Worm (Caenorhabditis elegans): ENCODE results near the gene srsx-19.

srsx-19 gene

ce11 chrV:13858906-13859305, 28.6 kb upstream of the srsx-19 start, which contains the start of gene srx-135:
Gene srx-135 (plus strand): TSS chrV:13859206.
- TF ChIP-seq R02D3.7 (tag; optimal IDR thresholded peaks at IDR 0.05): no peak
- TF ChIP-seq nhr-25 (tag; optimal IDR thresholded peaks at IDR 0.05): no peak
- TF ChIP-seq ceh-82 (tag; optimal IDR thresholded peaks at IDR 0.05): no peak
- no peak for TF ChIP-seq ztf-4 (tag; optimal IDR thresholded peaks at IDR 0.05)
- no peak for TF ChIP-seq pqm-1 (tag; optimal IDR thresholded peaks at IDR 0.05)
- TF ChIP-seq fkh-2 (tag; optimal IDR thresholded peaks at IDR 0.05): no peak
- no peak for TF ChIP-seq aly-2 (tag; optimal IDR thresholded peaks at IDR 0.05)

- TF ChIP-seq jun-1 (tag; optimal IDR thresholded peaks at IDR 0.05) (no peak), nhr-23 (tag; optimal IDR thresholded peaks at IDR 0.05) (no peak), ztf-4 (tag; optimal IDR thresholded peaks at IDR 0.05) (no peak), R02D3.7 (tag; optimal IDR thresholded peaks at IDR 0.05) (no peak), nhr-11 (tag; optimal IDR thresholded peaks at IDR 0.05) (no peak), elt-2 (tag; optimal IDR thresholded peaks at IDR 0.05) (no peak), mml-1 (tag; optimal IDR thresholded peaks at IDR 0.05) (no peak), nhr-67 (tag; optimal IDR thresholded peaks at IDR 0.05) (no peak)
Measured at ce11 chrV:13862505-13862904, 25.0 kb upstream of the srsx-19 start, which contains the start of gene srx-137. Gene srx-137 (plus strand): TSS chrV:13862805.

- no peak for TF ChIP-seq mml-1 (tag; optimal IDR thresholded peaks at IDR 0.05)
- TF ChIP-seq ama-1 (optimal IDR thresholded peaks at IDR 0.05): no peak
- no peak for TF ChIP-seq ceh-9 (tag; optimal IDR thresholded peaks at IDR 0.05)
- TF ChIP-seq lsy-12 (tag; optimal IDR thresholded peaks at IDR 0.05): no peak
- TF ChIP-seq unc-39 (tag; optimal IDR thresholded peaks at IDR 0.05): no peak
- no peak for TF ChIP-seq ztf-11 (tag; optimal IDR thresholded peaks at IDR 0.05)
- no peak for TF ChIP-seq unc-62 (GFP tag; optimal IDR thresholded peaks at IDR 0.05)
- no peak for TF ChIP-seq sea-2 (GFP tag; optimal IDR thresholded peaks at IDR 0.05)
- TF ChIP-seq fkh-2 (tag; optimal IDR thresholded peaks at IDR 0.05): no peak
- no peak for TF ChIP-seq tbx-2 (tag; optimal IDR thresholded peaks at IDR 0.05)
- TF ChIP-seq jun-1 (tag; optimal IDR thresholded peaks at IDR 0.05): no peak
- TF ChIP-seq elt-2 (tag; optimal IDR thresholded peaks at IDR 0.05): no peak
- TF ChIP-seq ceh-28 (tag; optimal IDR thresholded peaks at IDR 0.05): no peak
- no peak for TF ChIP-seq zag-1 (tag; optimal IDR thresholded peaks at IDR 0.05)
- TF ChIP-seq egl-27 (tag; optimal IDR thresholded peaks at IDR 0.05): no peak
- TF ChIP-seq egl-5 (tag; optimal IDR thresholded peaks at IDR 0.05): no peak
- no peak for TF ChIP-seq skn-1 (tag; optimal IDR thresholded peaks at IDR 0.05)
Measured at ce11 chrV:13863700-13864099, 23.8 kb upstream of the srsx-19 start.

ce11 chrV:13866353-13866752, 21.1 kb upstream of the srsx-19 start, which contains the start of gene nhr-175:
Gene nhr-175 (plus strand): TSS chrV:13866691.
- TF ChIP-seq elt-1 (tag; optimal IDR thresholded peaks at IDR 0.05) (peak; percentile 92), ceh-16 (tag; optimal IDR thresholded peaks at IDR 0.05) (no peak), nhr-23 (tag; optimal IDR thresholded peaks at IDR 0.05) (peak; percentile 50), nhr-25 (tag; optimal IDR thresholded peaks at IDR 0.05) (peak; percentile 52), mdl-1 (tag; optimal IDR thresholded peaks at IDR 0.05) (no peak)

- TF ChIP-seq ztf-11 (tag; optimal IDR thresholded peaks at IDR 0.05) (no peak), ztf-4 (tag; optimal IDR thresholded peaks at IDR 0.05) (no peak), ceh-16 (tag; optimal IDR thresholded peaks at IDR 0.05) (no peak), daf-12 (tag; optimal IDR thresholded peaks at IDR 0.05) (no peak), jun-1 (tag; optimal IDR thresholded peaks at IDR 0.05) (no peak), elt-2 (tag; optimal IDR thresholded peaks at IDR 0.05) (no peak), nhr-237 (tag; optimal IDR thresholded peaks at IDR 0.05) (no peak), nhr-11 (tag; optimal IDR thresholded peaks at IDR 0.05) (peak; percentile 98), nhr-43 (tag; optimal IDR thresholded peaks at IDR 0.05; ENCODE audit: poor library complexity, severe bottlenecking) (no peak), lin-15B (tag; optimal IDR thresholded peaks at IDR 0.05) (no peak), pqm-1 (tag; optimal IDR thresholded peaks at IDR 0.05) (peak; percentile 2), tbx-2 (tag; optimal IDR thresholded peaks at IDR 0.05) (no peak), nhr-67 (tag; optimal IDR thresholded peaks at IDR 0.05) (no peak)
Measured at ce11 chrV:13869551-13869950, 17.9 kb upstream of the srsx-19 start.

ce11 chrV:13872895-13873294, 14.6 kb upstream of the srsx-19 start, which contains the start of gene cpt-5:
Gene cpt-5 (plus strand): TSS chrV:13873195.
- TF ChIP-seq daf-12 (tag; optimal IDR thresholded peaks at IDR 0.05) (no peak), zag-1 (tag; optimal IDR thresholded peaks at IDR 0.05) (no peak)

Measured in whole organism, L3 larva.